Fruit fly (Drosophila melanogaster) whole organism, embryonic: Measurements from ENCODE around the gene Arfip.

Source experiments
- Aef1 ChIP-seq: fragments of 200-800 bp; sonication (Bioruptor generic); IDR thresholded peaks from 3 replicates; pipeline ENCODE4 v1.3.6; 2022; ENCODE audit warnings: missing biosample characterization, missing genetic modification characterization
- B-H1 ChIP-seq: fragments of 200-800 bp; sonication (Bioruptor generic); IDR thresholded peaks from 3 replicates; pipeline ENCODE4 v1.3.6; 2022; ENCODE audit warnings: missing biosample characterization, missing genetic modification characterization
- C15 ChIP-seq: fragments of 200-800 bp; sonication (Bioruptor generic); IDR thresholded peaks from 3 replicates; pipeline ENCODE4 v1.3.6; 2022; ENCODE audit warnings: missing biosample characterization, missing genetic modification characterization
- CG10267 ChIP-seq: fragments of 200-800 bp; sonication (Bioruptor generic); optimal IDR thresholded peaks from 2 replicates; lab custom pipeline; 2018; ENCODE audit warnings: missing biosample characterization, mild to moderate bottlenecking, missing genetic modification characterization, moderate library complexity
- CG10462 ChIP-seq: fragments of 200-800 bp; sonication (Bioruptor generic); optimal IDR thresholded peaks from 2 replicates; lab custom pipeline; 2016; ENCODE audit warnings: missing biosample characterization, missing genetic modification characterization
- CG12104 ChIP-seq: fragments of 200-800 bp; sonication (Bioruptor generic); optimal IDR thresholded peaks from 3 replicates; lab custom pipeline; 2016; ENCODE audit warnings: missing biosample characterization, missing genetic modification characterization
- CG12659 ChIP-seq: fragments of 200-800 bp; sonication (Bioruptor generic); optimal IDR thresholded peaks from 3 replicates; lab custom pipeline; 2017; ENCODE audit warnings: mild to moderate bottlenecking, missing biosample characterization, missing genetic modification reagents, missing genetic modification characterization
- CG12744 ChIP-seq: fragments of 200-800 bp; sonication (Bioruptor generic); optimal IDR thresholded peaks from 2 replicates; lab custom pipeline; 2016; ENCODE audit warnings: missing biosample characterization, missing genetic modification characterization
- CG14860 ChIP-seq: fragments of 200-800 bp; sonication (Bioruptor generic); IDR thresholded peaks from 3 replicates; pipeline ENCODE4 v1.3.6; 2022; ENCODE audit warnings: missing biosample characterization, missing genetic modification characterization; ENCODE audit not compliant: partially characterized antibody
- CG15696 ChIP-seq: fragments of 200-800 bp; sonication (Bioruptor generic); optimal IDR thresholded peaks from 2 replicates; lab custom pipeline; 2019; ENCODE audit warnings: missing biosample characterization, mild to moderate bottlenecking, missing genetic modification characterization, moderate library complexity
- CG1603 ChIP-seq: fragments of 200-800 bp; sonication (Bioruptor generic); optimal IDR thresholded peaks from 2 replicates; lab custom pipeline; 2019; ENCODE audit warnings: missing biosample characterization, mild to moderate bottlenecking, missing genetic modification characterization, moderate library complexity
- CG16863 ChIP-seq: fragments of 200-800 bp; sonication (Bioruptor generic); optimal IDR thresholded peaks from 3 replicates; lab custom pipeline; 2016; ENCODE audit warnings: missing biosample characterization, missing genetic modification characterization
- CG18011 ChIP-seq: fragments of 200-800 bp; sonication (Bioruptor generic); optimal IDR thresholded peaks from 2 replicates; lab custom pipeline; 2017; ENCODE audit warnings: missing biosample characterization, missing genetic modification characterization, mild to moderate bottlenecking, moderate library complexity, missing genotype
- CG18262 ChIP-seq: fragments of 200-800 bp; optimal IDR thresholded peaks from 3 replicates; lab custom pipeline; 2019; ENCODE audit warnings: missing biosample characterization, mild to moderate bottlenecking, missing genetic modification characterization, moderate library complexity
- CG18476 ChIP-seq: fragments of 200-800 bp; sonication (Bioruptor generic); optimal IDR thresholded peaks from 2 replicates; lab custom pipeline; 2016; ENCODE audit warnings: missing biosample characterization, mild to moderate bottlenecking, missing genetic modification characterization
- CG18599 ChIP-seq: fragments of 200-800 bp; sonication (Bioruptor generic); optimal IDR thresholded peaks from 3 replicates; lab custom pipeline; 2017; ENCODE audit warnings: missing biosample characterization, missing genetic modification characterization, mild to moderate bottlenecking, moderate library complexity, missing genetic modification reagents
- CG18619 ChIP-seq: fragments of 200-800 bp; sonication (Bioruptor generic); optimal IDR thresholded peaks from 3 replicates; lab custom pipeline; 2017; ENCODE audit warnings: missing biosample characterization, mild to moderate bottlenecking, missing genetic modification characterization
- CG2678 ChIP-seq: fragments of 200-800 bp; sonication (Bioruptor generic); optimal IDR thresholded peaks from 3 replicates; lab custom pipeline; 2019; ENCODE audit warnings: missing biosample characterization, mild to moderate bottlenecking, missing genetic modification characterization, moderate library complexity
- CG7372 ChIP-seq: fragments of 200-800 bp; sonication (Bioruptor generic); IDR thresholded peaks from 2 replicates; pipeline ENCODE4 v1.3.6; 2022; ENCODE audit warnings: missing biosample characterization, missing genetic modification characterization
- CHES-1-like ChIP-seq: fragments of 200-800 bp; sonication (Bioruptor generic); optimal IDR thresholded peaks from 2 replicates; lab custom pipeline; 2016; ENCODE audit warnings: missing biosample characterization, missing genetic modification characterization
- Dfd ChIP-seq, 2 experiments: fragments of >200 bp; optimal IDR thresholded peaks; 2 replicates each; lab custom pipeline; 2017; ENCODE audit warnings: missing biosample characterization in 2 of 2, missing genetic modification characterization in 2 of 2
- Drgx ChIP-seq: fragments of 200-800 bp; sonication (Bioruptor generic); IDR thresholded peaks from 2 replicates; pipeline ENCODE4 v1.3.6; 2022; ENCODE audit warnings: missing biosample characterization, missing genetic modification characterization
- Fer2 ChIP-seq: fragments of 200-800 bp; sonication (Bioruptor generic); optimal IDR thresholded peaks from 2 replicates; lab custom pipeline; 2018; ENCODE audit warnings: missing biosample characterization, mild to moderate bottlenecking, missing genetic modification characterization, moderate library complexity
- GATAe ChIP-seq: fragments of 200-800 bp; sonication (Bioruptor generic); conservative IDR thresholded peaks from 2 replicates; pipeline ENCODE4 v1.3.6; 2022; ENCODE audit warnings: missing biosample characterization, missing genetic modification characterization
- H15 ChIP-seq: fragments of 200-800 bp; sonication (Bioruptor generic); IDR thresholded peaks from 3 replicates; pipeline ENCODE4 v1.3.6; 2022; ENCODE audit warnings: missing biosample characterization, missing genetic modification characterization
- HmgZ ChIP-seq: fragments of 200-800 bp; sonication (Bioruptor generic); optimal IDR thresholded peaks from 2 replicates; lab custom pipeline; 2018; ENCODE audit warnings: missing biosample characterization, mild to moderate bottlenecking, missing genetic modification characterization
- Hr78 ChIP-seq, 2 experiments: fragments of 200-800 bp in 1 of 2; fragments of >200 bp in 1 of 2; sonication (Bioruptor generic) in 1 of 2; optimal IDR thresholded peaks; 2 replicates each; lab custom pipeline; 2017 to 2019; ENCODE audit warnings: missing biosample characterization in 2 of 2, missing genetic modification characterization in 2 of 2, mild to moderate bottlenecking in 1 of 2, moderate library complexity in 1 of 2
- Jarid2 ChIP-seq: fragments of 200-800 bp; sonication (Bioruptor generic); optimal IDR thresholded peaks from 3 replicates; lab custom pipeline; 2017; ENCODE audit warnings: mild to moderate bottlenecking, missing biosample characterization, missing genetic modification reagents, missing genetic modification characterization
- Lhr ChIP-seq: fragments of 200-800 bp; sonication (Bioruptor generic); optimal IDR thresholded peaks from 3 replicates; lab custom pipeline; 2017; ENCODE audit warnings: mild to moderate bottlenecking, missing biosample characterization, missing genetic modification reagents, missing genetic modification characterization
- Lpt ChIP-seq: fragments of >200 bp; optimal IDR thresholded peaks from 2 replicates; lab custom pipeline; 2018; ENCODE audit warnings: missing biosample characterization, missing genetic modification characterization
- Side ChIP-seq: fragments of 200-800 bp; sonication (Bioruptor generic); optimal IDR thresholded peaks from 2 replicates; lab custom pipeline; 2016; ENCODE audit warnings: missing biosample characterization, missing genetic modification characterization
- Spps ChIP-seq: fragments of 200-800 bp; sonication (Bioruptor generic); optimal IDR thresholded peaks from 2 replicates; lab custom pipeline; 2018; ENCODE audit warnings: missing biosample characterization, mild to moderate bottlenecking, missing genetic modification characterization
- Sry-β ChIP-seq: fragments of 200-800 bp; sonication (Bioruptor generic); optimal IDR thresholded peaks from 2 replicates; lab custom pipeline; 2018; ENCODE audit warnings: missing biosample characterization, mild to moderate bottlenecking, missing genetic modification characterization, moderate library complexity
- Xrp1 ChIP-seq: fragments of 200-800 bp; sonication (Bioruptor generic); IDR thresholded peaks from 2 replicates; pipeline ENCODE4 v1.3.6; 2022; ENCODE audit warnings: missing biosample characterization, missing genetic modification characterization
- bbx ChIP-seq: fragments of 200-800 bp; sonication (Bioruptor generic); IDR thresholded peaks from 2 replicates; pipeline ENCODE4 v1.3.6; 2022; ENCODE audit warnings: missing biosample characterization, missing genetic modification characterization; ENCODE audit not compliant: partially characterized antibody
- cas ChIP-seq: fragments of 200-800 bp; sonication (Bioruptor generic); IDR thresholded peaks from 2 replicates; pipeline ENCODE4 v1.3.6; 2022; ENCODE audit warnings: missing biosample characterization, missing genetic modification characterization
- corto ChIP-seq: fragments of 200-800 bp; sonication (Bioruptor generic); optimal IDR thresholded peaks from 2 replicates; lab custom pipeline; 2016; ENCODE audit warnings: missing biosample characterization, mild to moderate bottlenecking, missing genetic modification characterization, moderate library complexity
- crc ChIP-seq: fragments of 200-800 bp; sonication (Bioruptor generic); optimal IDR thresholded peaks from 2 replicates; lab custom pipeline; 2016; ENCODE audit warnings: missing biosample characterization, missing genetic modification characterization
- gce ChIP-seq: fragments of 200-800 bp; sonication (Bioruptor generic); IDR thresholded peaks from 3 replicates; pipeline ENCODE4 v1.3.6; 2022; ENCODE audit warnings: missing biosample characterization, missing genetic modification characterization
- ham ChIP-seq: fragments of 200-800 bp; sonication (Bioruptor generic); IDR thresholded peaks from 2 replicates; pipeline ENCODE4 v1.3.6; 2022; ENCODE audit warnings: missing biosample characterization, missing genetic modification characterization
- ken ChIP-seq: fragments of 200-800 bp; sonication (Bioruptor generic); IDR thresholded peaks from 3 replicates; pipeline ENCODE4 v1.3.6; 2022; ENCODE audit warnings: missing biosample characterization, missing genetic modification characterization
- mirr ChIP-seq: fragments of 200-800 bp; sonication (Bioruptor generic); optimal IDR thresholded peaks from 3 replicates; lab custom pipeline; 2018; ENCODE audit warnings: missing biosample characterization, mild to moderate bottlenecking, missing genetic modification characterization
- pb ChIP-seq: fragments of 200-800 bp; sonication (Bioruptor generic); optimal IDR thresholded peaks from 3 replicates; lab custom pipeline; 2016; ENCODE audit warnings: missing biosample characterization, missing genetic modification characterization
- prd ChIP-seq, 3 experiments: fragments of >200 bp in 2 of 3; fragments of 200-800 bp in 1 of 3; sonication (Bioruptor generic) in 1 of 3; optimal IDR thresholded peaks in 2 of 3; IDR thresholded peaks in 1 of 3; 2 replicates in 2 of 3; 3 replicates in 1 of 3; pipeline versions ENCODE4 v1.3.6 to Lab custom; 2017 to 2022; ENCODE audit warnings: missing biosample characterization in 1 of 3, missing genetic modification characterization in 1 of 3
- row ChIP-seq: fragments of 200-800 bp; sonication (Bioruptor generic); IDR thresholded peaks from 3 replicates; pipeline ENCODE4 v1.3.6; 2022; ENCODE audit warnings: missing biosample characterization, missing genetic modification characterization
- slbo ChIP-seq: fragments of 200-800 bp; sonication (Bioruptor generic); IDR thresholded peaks from 2 replicates; pipeline ENCODE4 v1.3.6; 2022; ENCODE audit warnings: missing biosample characterization, missing genetic modification characterization
- trem ChIP-seq: fragments of 200-800 bp; optimal IDR thresholded peaks from 3 replicates; lab custom pipeline; 2019; ENCODE audit warnings: missing biosample characterization, mild to moderate bottlenecking, missing genetic modification characterization, moderate library complexity
- yki ChIP-seq: fragments of >200 bp; optimal IDR thresholded peaks from 3 replicates; lab custom pipeline; 2018

Arfip gene

DNA sequence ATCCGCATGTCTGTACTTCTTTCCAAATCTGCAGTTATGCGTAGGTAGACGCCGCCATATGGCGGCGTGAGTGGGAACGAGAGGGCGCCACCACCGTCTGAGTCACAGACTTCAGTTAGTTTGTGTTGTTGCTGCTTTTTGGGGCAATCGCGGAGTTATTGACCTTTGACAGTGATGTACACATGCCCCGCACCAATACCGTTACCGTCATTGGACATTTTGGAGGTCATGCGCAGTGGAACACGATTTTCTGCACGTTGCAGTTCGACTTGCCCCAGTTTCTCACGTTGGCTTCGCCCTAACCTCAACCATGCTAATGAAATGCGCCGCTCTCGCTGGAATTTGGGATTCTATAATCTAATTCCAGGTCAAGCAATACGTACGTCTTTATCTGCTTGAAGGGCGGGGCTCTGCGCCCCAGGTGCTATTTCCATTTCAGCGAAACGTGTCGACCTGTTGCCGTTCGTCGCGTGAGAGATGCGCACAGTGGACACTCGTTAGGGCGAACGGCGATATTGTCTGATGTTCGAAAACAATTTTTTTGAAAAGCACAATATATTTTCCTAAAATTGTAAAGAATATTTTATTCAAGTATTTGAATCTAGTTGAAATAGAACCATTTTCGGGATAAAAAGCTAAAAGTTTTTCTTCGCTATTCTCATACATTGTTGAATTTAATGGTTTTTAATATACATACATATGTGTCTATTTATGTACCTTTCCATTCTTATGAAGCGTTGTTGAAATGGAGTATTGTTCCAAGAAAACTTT, 23.3 kb downstream of the Arfip start (continued):
- peak; percentile 39 for TF ChIP-seq trem (tag; lab: Kevin White, UChicago)
- peak; percentile 41 for TF ChIP-seq crc (GFP tag; lab: Kevin White, UChicago)
- TF ChIP-seq Dfd (GFP tag; optimal IDR thresholded peaks at IDR 0.05; lab: Kevin White, UChicago) = no peak
- no peak for TF ChIP-seq Lpt (GFP tag; lab: Kevin White, UChicago)
- TF ChIP-seq CHES-1-like = peak; percentile 56
- peak; percentile 76 for TF ChIP-seq CG2678 (tag; lab: Kevin White, UChicago)
- TF ChIP-seq CG18599 (GFP tag; lab: Kevin White, UChicago) = peak; percentile 73
- peak; percentile 34 for TF ChIP-seq pb (GFP tag; lab: Kevin White, UChicago)
- TF ChIP-seq prd (optimal IDR thresholded peaks at IDR 0.05; lab: Kevin White, UChicago) = no peak
- peak; percentile 87 for TF ChIP-seq prd (GFP tag; IDR thresholded peaks at IDR 0.05; lab: Robert Waterston, UW)
- no peak for TF ChIP-seq GATAe (GFP tag; lab: Robert Waterston, UW)
- TF ChIP-seq CG18619 (GFP tag; lab: Kevin White, UChicago) = peak; percentile 40
- TF ChIP-seq ken (GFP tag; lab: Robert Waterston, UW) = peak; percentile 78
- TF ChIP-seq CG10267 = peak; percentile 53
- TF ChIP-seq ham (GFP tag; lab: Robert Waterston, UW) = no peak
- peak; percentile 65; the same call in 2 of the 3 replicates for TF ChIP-seq B-H1
- TF ChIP-seq cas (GFP tag; lab: Robert Waterston, UW) = peak; percentile 44; the same call in 1 of the 2 replicates
- no peak for TF ChIP-seq CG14860 (GFP tag; lab: Robert Waterston, UW)
- peak; percentile 63 for TF ChIP-seq CG1603
- no peak for TF ChIP-seq CG12104 (GFP tag; lab: Kevin White, UChicago)
- peak; percentile 18 for TF ChIP-seq CG15696 (tag; lab: Kevin White, UChicago)
- peak; percentile 54; the same call in 1 of the 3 replicates for TF ChIP-seq C15 (GFP tag; lab: Robert Waterston, UW)
- TF ChIP-seq Aef1 = peak; percentile 66; the same call in 2 of the 3 replicates
- TF ChIP-seq Lhr (GFP tag; lab: Kevin White, UChicago) = no peak
- no peak for TF ChIP-seq corto (GFP tag; lab: Kevin White, UChicago)
- TF ChIP-seq yki (lab: Kevin White, UChicago) = no peak
- peak; percentile 90 for TF ChIP-seq Sry-β
- TF ChIP-seq mirr (GFP tag; lab: Kevin White, UChicago) = peak; percentile 68
- peak; percentile 65; the same call in 2 of the 3 replicates for TF ChIP-seq H15 (GFP tag; lab: Robert Waterston, UW)
- peak; percentile 5 for TF ChIP-seq CG18011 (GFP tag; lab: Kevin White, UChicago)
- peak; percentile 90 for TF ChIP-seq slbo (GFP tag; lab: Robert Waterston, UW)
- no peak for TF ChIP-seq gce (GFP tag; lab: Robert Waterston, UW)
- peak; percentile 96 for TF ChIP-seq row (GFP tag; lab: Robert Waterston, UW)
- peak; percentile 64 for TF ChIP-seq CG12744 (GFP tag; lab: Kevin White, UChicago)
- peak; percentile 71 for TF ChIP-seq CG18476 (GFP tag; lab: Kevin White, UChicago)
- peak; percentile 61 for TF ChIP-seq CG18262 (tag; lab: Kevin White, UChicago)
- TF ChIP-seq Jarid2 (GFP tag; lab: Kevin White, UChicago) = no peak
- peak; percentile 70 for TF ChIP-seq Drgx (GFP tag; lab: Robert Waterston, UW)
- peak; percentile 63 for TF ChIP-seq HmgZ
- TF ChIP-seq Side (GFP tag; lab: Kevin White, UChicago) = peak; percentile 53
- 0 out of 2 replicates have a peak, but pooled peaks have one; percentile 31 for TF ChIP-seq bbx
- TF ChIP-seq CG12659 = peak; percentile 76
- TF ChIP-seq CG16863 (GFP tag; lab: Kevin White, UChicago) = peak; percentile 68
- TF ChIP-seq CG10462 (GFP tag; lab: Kevin White, UChicago) = no peak
- TF ChIP-seq Xrp1 (GFP tag; lab: Robert Waterston, UW) = peak; percentile 77
- TF ChIP-seq Hr78 (GFP tag; optimal IDR thresholded peaks at IDR 0.05; lab: Kevin White, UChicago) = peak in 1 of 2 experiments; percentile 97
- no peak for TF ChIP-seq Spps
- TF ChIP-seq Fer2 (tag; lab: Kevin White, UChicago) = peak; percentile 62
- peak; percentile 55; the same call in 1 of the 2 replicates for TF ChIP-seq CG7372 (GFP tag; lab: Robert Waterston, UW)
